Fruit fly (Drosophila melanogaster) whole organism, embryonic: ENCODE measurements around the gene CG45486.

Experiments used
- Adf1 ChIP-seq: fragments of 200-800 bp; sonication (Bioruptor generic); IDR thresholded peaks from 2 replicates; pipeline ENCODE4 v1.3.6; 2022; ENCODE audit warnings: missing biosample characterization, missing genetic modification characterization
- Antp ChIP-seq: fragments of 200-800 bp; sonication (Bioruptor generic); optimal IDR thresholded peaks from 3 replicates; lab custom pipeline; 2016; ENCODE audit warnings: missing biosample characterization, missing genetic modification characterization
- Awh ChIP-seq: fragments of 200-800 bp; sonication (Bioruptor generic); IDR thresholded peaks from 2 replicates; pipeline ENCODE4, ENCODE4 v1.3.6; 2022; ENCODE audit warnings: missing biosample characterization, missing genetic modification characterization
- Bgb ChIP-seq: fragments of 200-800 bp; sonication (Bioruptor generic); IDR thresholded peaks from 2 replicates; pipeline ENCODE4 v1.3.6; 2022; ENCODE audit warnings: missing biosample characterization, missing genetic modification characterization; ENCODE audit not compliant: partially characterized antibody
- CG11456 ChIP-seq: fragments of 200-800 bp; sonication (Bioruptor generic); IDR thresholded peaks from 3 replicates; pipeline ENCODE4 v1.3.6; 2022; ENCODE audit warnings: missing biosample characterization, missing genetic modification characterization
- CG1233 ChIP-seq: fragments of 200-800 bp; sonication (Bioruptor generic); optimal IDR thresholded peaks from 4 replicates; lab custom pipeline; 2018; ENCODE audit warnings: missing biosample characterization, mild to moderate bottlenecking, missing genetic modification characterization
- CG15269 ChIP-seq: fragments of 200-800 bp; sonication (Bioruptor generic); optimal IDR thresholded peaks from 2 replicates; lab custom pipeline; 2018; ENCODE audit warnings: missing biosample characterization, mild to moderate bottlenecking, missing genetic modification characterization, moderate library complexity
- CG17385 ChIP-seq: fragments of 200-800 bp; sonication (Bioruptor generic); optimal IDR thresholded peaks from 3 replicates; lab custom pipeline; 2018; ENCODE audit warnings: missing biosample characterization, mild to moderate bottlenecking, missing genetic modification characterization
- CG1792 ChIP-seq: fragments of 200-800 bp; sonication (Bioruptor generic); optimal IDR thresholded peaks from 2 replicates; lab custom pipeline; 2016; ENCODE audit warnings: missing biosample characterization, missing genetic modification characterization
- CG30403 ChIP-seq: fragments of 200-800 bp; sonication (Bioruptor generic); optimal IDR thresholded peaks from 3 replicates; lab custom pipeline; 2016; ENCODE audit warnings: missing biosample characterization, missing genetic modification characterization
- CG34422 ChIP-seq: fragments of 200-800 bp; sonication (Bioruptor generic); IDR thresholded peaks from 3 replicates; pipeline ENCODE4 v1.3.6; 2022; ENCODE audit warnings: missing biosample characterization, missing genetic modification characterization
- CG4282 ChIP-seq: fragments of 200-800 bp; sonication (Bioruptor generic); optimal IDR thresholded peaks from 2 replicates; lab custom pipeline; 2016; ENCODE audit warnings: missing biosample characterization, missing genetic modification characterization
- CG4360 ChIP-seq: fragments of 200-800 bp; sonication (Bioruptor generic); IDR thresholded peaks from 2 replicates; pipeline ENCODE4 v1.3.6; 2022; ENCODE audit warnings: missing biosample characterization, missing genetic modification characterization
- CG43689 ChIP-seq: fragments of 200-800 bp; sonication (Bioruptor generic); IDR thresholded peaks from 2 replicates; pipeline ENCODE4 v1.3.6; 2022; ENCODE audit warnings: missing biosample characterization, missing genetic modification characterization
- CG4730 ChIP-seq: fragments of 200-800 bp; sonication (Bioruptor generic); IDR thresholded peaks from 2 replicates; pipeline ENCODE4 v1.3.6; 2022; ENCODE audit warnings: missing biosample characterization, missing genetic modification characterization
- CG5180 ChIP-seq: fragments of 200-800 bp; sonication (Bioruptor generic); optimal IDR thresholded peaks from 3 replicates; lab custom pipeline; 2017; ENCODE audit warnings: missing biosample characterization, missing genetic modification characterization, mild to moderate bottlenecking, moderate library complexity, missing genetic modification reagents
- CG6272 ChIP-seq: fragments of 200-800 bp; sonication (Bioruptor generic); IDR thresholded peaks from 2 replicates; pipeline ENCODE4 v1.3.6; 2022; ENCODE audit warnings: missing biosample characterization, missing genetic modification characterization
- CG7271 ChIP-seq: fragments of 200-800 bp; sonication (Bioruptor generic); optimal IDR thresholded peaks from 2 replicates; lab custom pipeline; 2018; ENCODE audit warnings: missing biosample characterization, mild to moderate bottlenecking, missing genetic modification characterization, moderate library complexity
- CG7556 ChIP-seq: fragments of 200-800 bp; sonication (Bioruptor generic); optimal IDR thresholded peaks from 2 replicates; lab custom pipeline; 2017; ENCODE audit warnings: missing biosample characterization, mild to moderate bottlenecking, missing genetic modification characterization
- D19A ChIP-seq: fragments of 200-800 bp; optimal IDR thresholded peaks from 3 replicates; lab custom pipeline; 2019; ENCODE audit warnings: missing biosample characterization, mild to moderate bottlenecking, missing genetic modification characterization, moderate library complexity
- Deaf1 ChIP-seq: fragments of 200-800 bp; optimal IDR thresholded peaks from 3 replicates; lab custom pipeline; 2019; ENCODE audit warnings: missing biosample characterization, mild to moderate bottlenecking, missing genetic modification characterization, moderate library complexity
- Hand ChIP-seq: fragments of 200-800 bp; sonication (Bioruptor generic); optimal IDR thresholded peaks from 2 replicates; lab custom pipeline; 2017; ENCODE audit warnings: mild to moderate bottlenecking, missing biosample characterization, missing genetic modification reagents, missing genetic modification characterization
- HmgD ChIP-seq: fragments of 200-800 bp; sonication (Bioruptor generic); optimal IDR thresholded peaks from 3 replicates; lab custom pipeline; 2016; ENCODE audit warnings: missing biosample characterization, missing genetic modification characterization
- Hr39 ChIP-seq: fragments of >200 bp; optimal IDR thresholded peaks from 2 replicates; lab custom pipeline; 2017
- Meics ChIP-seq: fragments of 200-800 bp; sonication (Bioruptor generic); optimal IDR thresholded peaks from 2 replicates; lab custom pipeline; 2017; ENCODE audit warnings: missing biosample characterization, mild to moderate bottlenecking, missing genetic modification characterization
- NC2β ChIP-seq: fragments of 200-800 bp; sonication (Bioruptor generic); optimal IDR thresholded peaks from 2 replicates; lab custom pipeline; 2016; ENCODE audit warnings: missing biosample characterization, missing genetic modification characterization
- Six4 ChIP-seq: fragments of 200-800 bp; sonication (Bioruptor generic); optimal IDR thresholded peaks from 2 replicates; lab custom pipeline; 2016; ENCODE audit warnings: missing biosample characterization, missing genetic modification characterization
- Sox102F ChIP-seq: fragments of 200-800 bp; sonication (Bioruptor generic); optimal IDR thresholded peaks from 2 replicates; lab custom pipeline; 2018; ENCODE audit warnings: missing biosample characterization, mild to moderate bottlenecking, missing genetic modification characterization, moderate library complexity
- Stat92E ChIP-seq, 3 experiments: fragments of >200 bp in 2 of 3; fragments of 200-800 bp in 1 of 3; sonication (Bioruptor generic) in 1 of 3; optimal IDR thresholded peaks; 2 replicates each; lab custom pipeline; 2017 to 2019; ENCODE audit warnings: missing biosample characterization in 3 of 3, missing genetic modification characterization in 3 of 3, mild to moderate bottlenecking in 1 of 3, moderate library complexity in 1 of 3
- Vsx1 ChIP-seq: fragments of 200-800 bp; sonication (Bioruptor generic); optimal IDR thresholded peaks from 2 replicates; lab custom pipeline; 2017; ENCODE audit warnings: missing biosample characterization, mild to moderate bottlenecking, missing genetic modification characterization, missing genetic modification reagents
- abd-A ChIP-seq: fragments of 200-800 bp; sonication (Bioruptor generic); optimal IDR thresholded peaks from 3 replicates; lab custom pipeline; 2019; ENCODE audit warnings: missing biosample characterization, mild to moderate bottlenecking, missing genetic modification characterization, moderate library complexity
- amos ChIP-seq: fragments of 200-800 bp; sonication (Bioruptor generic); IDR thresholded peaks from 2 replicates; pipeline ENCODE4 v1.3.6; 2022; ENCODE audit warnings: missing biosample characterization, missing genetic modification characterization; ENCODE audit not compliant: partially characterized antibody
- bab2 ChIP-seq: fragments of 200-800 bp; sonication (Bioruptor generic); optimal IDR thresholded peaks from 2 replicates; lab custom pipeline; 2016; ENCODE audit warnings: missing biosample characterization, missing genetic modification characterization
- bcd ChIP-seq: fragments of 200-800 bp; sonication (Bioruptor generic); optimal IDR thresholded peaks from 2 replicates; lab custom pipeline; 2017; ENCODE audit warnings: missing biosample characterization, mild to moderate bottlenecking, missing genetic modification characterization
- dmrt11E ChIP-seq: fragments of 200-800 bp; sonication (Bioruptor generic); optimal IDR thresholded peaks from 3 replicates; lab custom pipeline; 2018; ENCODE audit warnings: missing biosample characterization, mild to moderate bottlenecking, missing genetic modification characterization, moderate library complexity
- dpn ChIP-seq, 2 experiments: fragments of 200-800 bp; sonication (Bioruptor generic); optimal IDR thresholded peaks; 3 replicates each; lab custom pipeline; 2016; ENCODE audit warnings: missing biosample characterization in 2 of 2, missing genetic modification characterization in 2 of 2
- dysf ChIP-seq: fragments of 200-800 bp; sonication (Bioruptor generic); IDR thresholded peaks from 3 replicates; pipeline ENCODE4 v1.3.6; 2022; ENCODE audit warnings: missing biosample characterization, missing genetic modification characterization
- gcm2 ChIP-seq: fragments of 200-800 bp; sonication (Bioruptor generic); optimal IDR thresholded peaks from 2 replicates; lab custom pipeline; 2016; ENCODE audit warnings: missing biosample characterization, missing genetic modification characterization
- kay ChIP-seq: fragments of 200-800 bp; sonication (Bioruptor generic); optimal IDR thresholded peaks from 2 replicates; lab custom pipeline; 2016; ENCODE audit warnings: missing biosample characterization, missing genetic modification characterization
- lmd ChIP-seq: fragments of 200-800 bp; sonication (Bioruptor generic); IDR thresholded peaks from 2 replicates; pipeline ENCODE4 v1.3.6; 2022; ENCODE audit warnings: missing biosample characterization, missing genetic modification characterization
- maf-S ChIP-seq: fragments of 200-800 bp; sonication (Bioruptor generic); optimal IDR thresholded peaks from 2 replicates; lab custom pipeline; 2016; ENCODE audit warnings: missing biosample characterization, missing genetic modification characterization
- pb ChIP-seq: fragments of 200-800 bp; sonication (Bioruptor generic); optimal IDR thresholded peaks from 3 replicates; lab custom pipeline; 2016; ENCODE audit warnings: missing biosample characterization, missing genetic modification characterization
- pita ChIP-seq: fragments of 200-800 bp; sonication (Bioruptor generic); optimal IDR thresholded peaks from 2 replicates; lab custom pipeline; 2017; ENCODE audit warnings: missing biosample characterization, mild to moderate bottlenecking, missing genetic modification characterization
- sc ChIP-seq, 3 experiments: fragments of >200 bp in 2 of 3; fragments of 200-800 bp in 1 of 3; sonication (Bioruptor generic) in 1 of 3; optimal IDR thresholded peaks; 2 replicates in 2 of 3; 3 replicates in 1 of 3; lab custom pipeline; 2017; ENCODE audit warnings: mild to moderate bottlenecking in 1 of 3, missing biosample characterization in 1 of 3, missing genetic modification characterization in 1 of 3, missing genetic modification reagents in 1 of 3
- seq ChIP-seq: fragments of 200-800 bp; sonication (Bioruptor generic); IDR thresholded peaks from 2 replicates; pipeline ENCODE4 v1.3.6; 2022; ENCODE audit warnings: missing biosample characterization, missing genetic modification characterization
- tin ChIP-seq: fragments of 200-800 bp; sonication (Bioruptor generic); optimal IDR thresholded peaks from 3 replicates; lab custom pipeline; 2016; ENCODE audit warnings: missing biosample characterization, missing genetic modification characterization
- unc-4 ChIP-seq: fragments of 200-800 bp; sonication (Bioruptor generic); IDR thresholded peaks from 2 replicates; pipeline ENCODE4 v1.3.6; 2022; ENCODE audit warnings: missing biosample characterization, missing genetic modification characterization; ENCODE audit not compliant: partially characterized antibody
- zf30C ChIP-seq: fragments of 200-800 bp; sonication (Bioruptor generic); optimal IDR thresholded peaks from 3 replicates; lab custom pipeline; 2018; ENCODE audit warnings: missing biosample characterization, mild to moderate bottlenecking, missing genetic modification characterization

The CG45486 gene

DNA sequence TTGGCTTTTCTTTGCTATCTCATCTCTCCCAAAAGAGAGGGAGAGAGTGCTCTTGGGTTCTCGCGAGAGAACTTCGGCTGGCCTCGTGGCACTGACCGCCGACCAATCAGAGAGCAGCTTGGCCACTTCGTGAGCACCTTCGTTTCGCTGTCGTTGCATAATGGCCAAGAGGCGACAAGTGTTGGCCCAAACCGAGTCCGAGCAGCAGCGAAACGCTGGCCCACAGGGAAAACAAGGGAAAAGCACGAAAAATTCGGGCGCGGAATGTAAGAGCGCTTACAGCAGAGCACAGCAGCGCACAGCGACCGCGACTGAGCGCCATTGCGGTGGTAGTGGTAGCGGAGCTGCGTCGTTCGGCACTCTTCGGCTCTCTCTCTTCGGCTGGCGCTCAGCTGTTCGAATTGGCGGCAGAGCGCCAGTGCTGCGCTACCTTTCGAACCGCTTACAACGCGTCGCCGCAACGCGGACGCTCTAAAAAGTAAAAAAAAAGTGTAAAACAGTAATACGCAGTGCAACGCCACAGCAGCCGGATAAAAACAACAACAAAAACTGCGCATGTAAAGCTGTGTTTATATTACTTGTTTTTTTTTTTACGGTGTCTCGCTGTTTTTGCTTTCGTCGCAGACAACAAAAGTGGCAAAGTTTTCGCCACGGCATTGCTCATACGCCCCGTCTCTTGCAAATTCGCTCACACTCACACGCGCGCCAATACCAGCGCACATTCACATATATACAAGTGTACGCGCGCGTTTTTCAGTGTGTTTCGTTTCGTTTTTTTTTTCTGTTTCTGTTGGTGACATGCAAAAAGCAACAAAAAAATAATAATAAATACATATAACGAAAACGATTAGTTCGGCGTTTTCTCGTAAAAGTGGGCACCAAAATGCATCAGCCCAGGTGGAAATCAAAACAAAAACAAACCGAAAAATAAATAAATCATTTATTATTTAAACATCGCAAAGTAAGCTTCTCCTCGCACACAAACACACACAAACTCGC lies 22.7 kb downstream of the CG45486 start (continued):
- TF ChIP-seq pita (GFP tag; lab: Kevin White, UChicago) (no peak), NC2β (GFP tag; lab: Kevin White, UChicago) (no peak), CG34422 (GFP tag; lab: Robert Waterston, UW) (0 out of 3 replicates have a peak, but pooled peaks have one; percentile 18), pb (GFP tag; lab: Kevin White, UChicago) (no peak), lmd (no peak), Hr39 (no peak), CG4360 (GFP tag; lab: Robert Waterston, UW) (no peak; the same call in 1 of the 2 replicates), dysf (no peak), CG1233 (GFP tag; lab: Kevin White, UChicago) (no peak), CG4282 (GFP tag; lab: Kevin White, UChicago) (peak; percentile 5), HmgD (GFP tag; lab: Kevin White, UChicago) (no peak), CG15269 (tag; lab: Kevin White, UChicago) (peak; percentile 11), Bgb (GFP tag; lab: Robert Waterston, UW) (peak; percentile 57; the same call in 1 of the 2 replicates), abd-A (tag; lab: Kevin White, UChicago) (peak; percentile 44), seq (GFP tag; lab: Robert Waterston, UW) (peak; percentile 42; the same call in 1 of the 2 replicates), Sox102F (GFP tag; lab: Kevin White, UChicago) (no peak), CG17385 (GFP tag; lab: Kevin White, UChicago) (no peak), Vsx1 (no peak), CG6272 (GFP tag; lab: Robert Waterston, UW) (no peak), Awh (GFP tag; lab: Robert Waterston, UW) (no peak), Stat92E (GFP tag; optimal IDR thresholded peaks at IDR 0.05; lab: Kevin White, UChicago) (no peak), CG11456 (GFP tag; lab: Robert Waterston, UW) (0 out of 3 replicates have a peak, but pooled peaks have one; percentile 22), gcm2 (no peak), CG30403 (GFP tag; lab: Kevin White, UChicago) (no peak), CG5180 (peak; percentile 69), Antp (GFP tag; lab: Kevin White, UChicago) (no peak), CG1792 (GFP tag; lab: Kevin White, UChicago) (no peak), unc-4 (GFP tag; lab: Robert Waterston, UW) (peak; percentile 41; the same call in 1 of the 2 replicates), CG4730 (GFP tag; lab: Robert Waterston, UW) (no peak), tin (no peak), Meics (GFP tag; lab: Kevin White, UChicago) (peak; percentile 13), amos (GFP tag; lab: Robert Waterston, UW) (peak; percentile 42; the same call in 1 of the 2 replicates), CG43689 (GFP tag; lab: Robert Waterston, UW) (no peak), maf-S (GFP tag; lab: Kevin White, UChicago) (no peak), dpn (GFP tag; optimal IDR thresholded peaks at IDR 0.05; lab: Kevin White, UChicago) (no peak), bcd (GFP tag; lab: Kevin White, UChicago) (no peak), zf30C (GFP tag; lab: Kevin White, UChicago) (peak; percentile 27), bab2 (GFP tag; lab: Kevin White, UChicago) (no peak), sc (optimal IDR thresholded peaks at IDR 0.05; lab: Kevin White, UChicago) (no peak), sc (GFP tag; optimal IDR thresholded peaks at IDR 0.05; lab: Kevin White, UChicago) (no peak), CG7271 (tag; lab: Kevin White, UChicago) (no peak), Adf1 (GFP tag; lab: Robert Waterston, UW) (peak; percentile 94), kay (no peak), D19A (tag; lab: Kevin White, UChicago) (no peak), Six4 (no peak), Deaf1 (tag; lab: Kevin White, UChicago) (peak; percentile 99), Hand (GFP tag; lab: Kevin White, UChicago) (peak; percentile 27), dmrt11E (no peak), CG7556 (GFP tag; lab: Kevin White, UChicago) (peak; percentile 27)
